Fruit fly (Drosophila melanogaster) whole organism, wandering third instar larva: Measurements from ENCODE around the gene CG33120.

Experiments used
- Abd-B ChIP-seq: fragments of >200 bp; optimal IDR thresholded peaks from 2 replicates; lab custom pipeline; 2017; ENCODE audit warnings: missing biosample characterization, missing genetic modification characterization
- CG32264 ChIP-seq: fragments of 200-800 bp; sonication (Bioruptor generic); optimal IDR thresholded peaks from 2 replicates; lab custom pipeline; 2016; ENCODE audit warnings: missing biosample characterization, missing genetic modification characterization
- CG9705 ChIP-seq: fragments of 200-800 bp; sonication (Bioruptor generic); optimal IDR thresholded peaks from 2 replicates; lab custom pipeline; 2018; ENCODE audit warnings: missing biosample characterization, mild to moderate bottlenecking, missing genetic modification characterization
- CrebA ChIP-seq: fragments of 200-800 bp; sonication (Bioruptor generic); optimal IDR thresholded peaks from 2 replicates; lab custom pipeline; 2016; ENCODE audit warnings: missing biosample characterization, mild to moderate bottlenecking, missing genetic modification characterization, borderline replicate concordance
- Dfd ChIP-seq: fragments of >200 bp; optimal IDR thresholded peaks from 2 replicates; lab custom pipeline; 2017; ENCODE audit warnings: missing biosample characterization, missing genetic modification characterization
- Dif ChIP-seq: fragments of 200-275, 200-300 bp; sonication (Bioruptor generic); optimal IDR thresholded peaks from 2 replicates; lab custom pipeline; 2018; ENCODE audit warnings: missing biosample characterization, missing genetic modification characterization; ENCODE audit not compliant: partially characterized antibody
- GATAd ChIP-seq: sonication (Bioruptor generic); optimal IDR thresholded peaks from 2 replicates; lab custom pipeline; 2016; ENCODE audit warnings: missing biosample characterization, missing genetic modification characterization
- HLH106 ChIP-seq: fragments of 200-800 bp; optimal IDR thresholded peaks from 3 replicates; lab custom pipeline; 2019; ENCODE audit warnings: missing biosample characterization, mild to moderate bottlenecking, missing genetic modification characterization, moderate library complexity
- Hnf4 ChIP-seq: fragments of 200-800 bp; sonication (Bioruptor generic); optimal IDR thresholded peaks from 2 replicates; lab custom pipeline; 2016; ENCODE audit warnings: missing biosample characterization, mild to moderate bottlenecking, missing genetic modification characterization
- Hr78 ChIP-seq: fragments of >200 bp; optimal IDR thresholded peaks from 2 replicates; lab custom pipeline; 2017; ENCODE audit warnings: missing biosample characterization, missing genetic modification characterization
- Hr83 ChIP-seq: fragments of 200-300 bp; sonication (Bioruptor generic); optimal IDR thresholded peaks from 2 replicates; lab custom pipeline; 2016; ENCODE audit warnings: missing biosample characterization, mild to moderate bottlenecking, missing genetic modification characterization, moderate library complexity; ENCODE audit not compliant: poor library complexity, severe bottlenecking
- Jra ChIP-seq: sonication (Bioruptor generic); optimal IDR thresholded peaks from 2 replicates; lab custom pipeline; 2016; ENCODE audit warnings: missing biosample characterization, missing genetic modification characterization
- Mio ChIP-seq: sonication (Bioruptor generic); optimal IDR thresholded peaks from 2 replicates; lab custom pipeline; 2016; ENCODE audit warnings: missing biosample characterization, missing genetic modification characterization
- Myc ChIP-seq: fragments of >200 bp; optimal IDR thresholded peaks from 2 replicates; lab custom pipeline; 2017
- N ChIP-seq: fragments of >200 bp; optimal IDR thresholded peaks from 2 replicates; lab custom pipeline; 2018; ENCODE audit warnings: missing biosample characterization, missing external identifiers, missing genetic modification characterization
- OdsH ChIP-seq: fragments of 200-800 bp; sonication (Bioruptor generic); optimal IDR thresholded peaks from 2 replicates; lab custom pipeline; 2016; ENCODE audit warnings: missing biosample characterization, mild to moderate bottlenecking, missing genetic modification characterization
- Rel ChIP-seq, 2 experiments: fragments of 200-800 bp; sonication (Bioruptor generic) in 1 of 2; optimal IDR thresholded peaks; 2 replicates in 1 of 2; 3 replicates in 1 of 2; lab custom pipeline; 2016 to 2019; ENCODE audit warnings: mild to moderate bottlenecking in 2 of 2, missing biosample characterization in 2 of 2, missing genetic modification characterization in 2 of 2, moderate library complexity in 1 of 2
- Sp1 ChIP-seq: fragments of 200-800 bp; sonication (Bioruptor generic); optimal IDR thresholded peaks from 3 replicates; lab custom pipeline; 2019; ENCODE audit warnings: missing biosample characterization, mild to moderate bottlenecking, missing genetic modification characterization, moderate library complexity
- Vsx2 ChIP-seq: fragments of 200-300, 225-300 bp; sonication (Bioruptor generic); optimal IDR thresholded peaks from 2 replicates; lab custom pipeline; 2018; ENCODE audit warnings: missing biosample characterization, missing genetic modification characterization; ENCODE audit not compliant: partially characterized antibody
- br ChIP-seq: fragments of 200-800 bp; sonication (Bioruptor generic); optimal IDR thresholded peaks from 2 replicates; lab custom pipeline; 2016; ENCODE audit warnings: missing biosample characterization, missing genetic modification characterization
- brk ChIP-seq: fragments of 200-800 bp; sonication (Bioruptor generic); optimal IDR thresholded peaks from 2 replicates; lab custom pipeline; 2016; ENCODE audit warnings: missing biosample characterization, mild to moderate bottlenecking, missing genetic modification characterization
- dl ChIP-seq, 2 experiments: fragments of 175-275, 200-275 bp in 1 of 2; fragments of 200-275 bp in 1 of 2; sonication (Bioruptor generic); optimal IDR thresholded peaks; lab custom pipeline; 2018; ENCODE audit warnings: mild to moderate bottlenecking in 2 of 2, missing biosample characterization in 2 of 2, missing genetic modification characterization in 2 of 2, moderate library complexity in 2 of 2; ENCODE audit not compliant: partially characterized antibody in 2 of 2, insufficient read depth in 1 of 2
- dmrt93B ChIP-seq: fragments of 200-800 bp; sonication (Bioruptor generic); optimal IDR thresholded peaks from 2 replicates; lab custom pipeline; 2018; ENCODE audit warnings: missing biosample characterization, mild to moderate bottlenecking, missing genetic modification characterization
- dsf ChIP-seq: sonication (Bioruptor generic); optimal IDR thresholded peaks from 2 replicates; lab custom pipeline; 2016; ENCODE audit warnings: missing biosample characterization, missing genetic modification characterization, borderline replicate concordance
- ey ChIP-seq: fragments of 200-800 bp; sonication (Bioruptor generic); optimal IDR thresholded peaks from 2 replicates; lab custom pipeline; 2016; ENCODE audit warnings: missing biosample characterization, missing genetic modification characterization
- foxo ChIP-seq, 2 experiments: fragments of 200-800 bp; sonication (Bioruptor generic); optimal IDR thresholded peaks; 2 replicates in 1 of 2; 3 replicates in 1 of 2; lab custom pipeline; 2016 to 2017; ENCODE audit warnings: missing biosample characterization in 2 of 2, missing genetic modification characterization in 2 of 2
- fru ChIP-seq: fragments of 200-800 bp; sonication (Bioruptor generic); optimal IDR thresholded peaks from 3 replicates; lab custom pipeline; 2016; ENCODE audit warnings: missing biosample characterization, mild to moderate bottlenecking, missing genetic modification characterization
- h ChIP-seq: fragments of 200-800 bp; sonication (Bioruptor generic); optimal IDR thresholded peaks from 3 replicates; lab custom pipeline; 2016; ENCODE audit warnings: missing biosample characterization, mild to moderate bottlenecking, missing genetic modification characterization
- jim ChIP-seq: fragments of 175-275, 200-325 bp; sonication (Bioruptor generic); optimal IDR thresholded peaks from 2 replicates; lab custom pipeline; 2016; ENCODE audit warnings: missing biosample characterization, mild to moderate bottlenecking, missing genetic modification characterization
- lola ChIP-seq: fragments of >200 bp; optimal IDR thresholded peaks from 2 replicates; lab custom pipeline; 2017; ENCODE audit warnings: missing biosample characterization, missing genetic modification characterization
- pan ChIP-seq: fragments of >200 bp; optimal IDR thresholded peaks from 2 replicates; lab custom pipeline; 2017
- psq ChIP-seq: fragments of 200-800 bp; sonication (Bioruptor generic); optimal IDR thresholded peaks from 3 replicates; lab custom pipeline; 2017; ENCODE audit warnings: missing biosample characterization, mild to moderate bottlenecking, missing genetic modification characterization, moderate library complexity
- rgr ChIP-seq: fragments of 200-800 bp; sonication (Bioruptor generic); optimal IDR thresholded peaks from 3 replicates; lab custom pipeline; 2016; ENCODE audit warnings: missing biosample characterization, mild to moderate bottlenecking, missing genetic modification characterization
- sage ChIP-seq: fragments of 200-800 bp; sonication (Bioruptor generic); optimal IDR thresholded peaks from 2 replicates; lab custom pipeline; 2016; ENCODE audit warnings: missing biosample characterization, mild to moderate bottlenecking, missing genetic modification characterization
- sv ChIP-seq: fragments of 200-800 bp; sonication (Bioruptor generic); optimal IDR thresholded peaks from 3 replicates; lab custom pipeline; 2016; ENCODE audit warnings: missing biosample characterization, missing genetic modification characterization
- tai ChIP-seq: sonication (Bioruptor generic); optimal IDR thresholded peaks from 2 replicates; lab custom pipeline; 2016; ENCODE audit warnings: missing biosample characterization, missing genetic modification characterization
- usp ChIP-seq: fragments of >200 bp; optimal IDR thresholded peaks from 2 replicates; lab custom pipeline; 2017; ENCODE audit warnings: missing biosample characterization, missing genetic modification characterization
- woc ChIP-seq: sonication (Bioruptor generic); optimal IDR thresholded peaks from 2 replicates; lab custom pipeline; 2016; ENCODE audit warnings: missing biosample characterization, mild to moderate bottlenecking, missing genetic modification characterization

The CG33120 gene

dm6 chr2L:18857635-18858059, 13.3 kb upstream of the CG33120 start:
- peak; percentile 93 to 98 for TF ChIP-seq foxo (GFP tag; optimal IDR thresholded peaks at IDR 0.05; lab: Kevin White, UChicago)
- TF ChIP-seq Dif (GFP tag; lab: Kevin White, UChicago): no peak
- no peak for TF ChIP-seq lola (GFP tag; lab: Kevin White, UChicago)
- TF ChIP-seq GATAd (GFP tag; lab: Kevin White, UChicago): peak; percentile 83
- peak; percentile 93 for TF ChIP-seq sv (GFP tag; lab: Kevin White, UChicago)
- peak; percentile 91 for TF ChIP-seq CrebA (GFP tag; lab: Kevin White, UChicago)
- peak; percentile 96 for TF ChIP-seq fru (GFP tag; lab: Kevin White, UChicago)
- peak; percentile 90 for TF ChIP-seq dmrt93B (GFP tag; lab: Kevin White, UChicago)
- TF ChIP-seq brk (GFP tag; lab: Kevin White, UChicago): no peak
- peak; percentile 98 for TF ChIP-seq rgr (GFP tag; lab: Kevin White, UChicago)
- peak; percentile 89 for TF ChIP-seq dsf (GFP tag; lab: Kevin White, UChicago)
- peak; percentile 55 for TF ChIP-seq pan (lab: Kevin White, UChicago)
- TF ChIP-seq Hnf4 (GFP tag; lab: Kevin White, UChicago): peak; percentile 96
- TF ChIP-seq HLH106 (tag; lab: Kevin White, UChicago): peak; percentile 98
- peak; percentile 97 for TF ChIP-seq ey
- TF ChIP-seq Hr83 (GFP tag; lab: Kevin White, UChicago): peak; percentile 88
- peak; percentile 49 for TF ChIP-seq Dfd
- peak; percentile 95 for TF ChIP-seq CG9705 (GFP tag; lab: Kevin White, UChicago)
- no peak for TF ChIP-seq dl (GFP tag; optimal IDR thresholded peaks at IDR 0.05; lab: Kevin White, UChicago; ENCODE audit: insufficient read depth in 1 of 2, partially characterized antibody in 2 of 2)
- no peak for TF ChIP-seq Myc (lab: Kevin White, UChicago)
- no peak for TF ChIP-seq usp (GFP tag; lab: Kevin White, UChicago)
- peak; percentile 86 for TF ChIP-seq Jra
- peak; percentile 96 for TF ChIP-seq Sp1 (GFP tag; lab: Kevin White, UChicago)
- no peak for TF ChIP-seq Abd-B (GFP tag; lab: Kevin White, UChicago)
- peak; percentile 77 for TF ChIP-seq Mio (GFP tag; lab: Kevin White, UChicago)
- no peak for TF ChIP-seq Hr78
- TF ChIP-seq Vsx2 (GFP tag; lab: Kevin White, UChicago): no peak
- peak; percentile 88 for TF ChIP-seq Rel (GFP tag; optimal IDR thresholded peaks at IDR 0.05; lab: Kevin White, UChicago)
- TF ChIP-seq Rel (tag; optimal IDR thresholded peaks at IDR 0.05; lab: Kevin White, UChicago): peak; percentile 90
- TF ChIP-seq psq (GFP tag; lab: Kevin White, UChicago): peak; percentile 91
- peak; percentile 95 for TF ChIP-seq OdsH
- peak; percentile 98 for TF ChIP-seq h (GFP tag; lab: Kevin White, UChicago)
- TF ChIP-seq N: no peak
- peak; percentile 98 for TF ChIP-seq br (GFP tag; lab: Kevin White, UChicago)
- TF ChIP-seq tai (GFP tag; lab: Kevin White, UChicago): no peak
- TF ChIP-seq CG32264: peak; percentile 90
- no peak for TF ChIP-seq jim (GFP tag; lab: Kevin White, UChicago)
- peak; percentile 91 for TF ChIP-seq sage (GFP tag; lab: Kevin White, UChicago)
- peak; percentile 98 for TF ChIP-seq woc
- TF ChIP-seq, all 38 proteins: peak for 26

- TF ChIP-seq Myc (lab: Kevin White, UChicago): no peak
- no peak for TF ChIP-seq CG9705 (GFP tag; lab: Kevin White, UChicago)
- TF ChIP-seq CrebA (GFP tag; lab: Kevin White, UChicago): no peak
- no peak for TF ChIP-seq brk (GFP tag; lab: Kevin White, UChicago)
- no peak for TF ChIP-seq pan (lab: Kevin White, UChicago)
- TF ChIP-seq woc: no peak
- TF ChIP-seq HLH106 (tag; lab: Kevin White, UChicago): no peak
- no peak for TF ChIP-seq psq (GFP tag; lab: Kevin White, UChicago)
- TF ChIP-seq, all 38 proteins: peak for 0
These were observed 7.9 kb upstream of the CG33120 start for dm6 chr2L:18852249-18852648.
